Worm (Caenorhabditis elegans) whole organism, L2 larva: Measurements from ENCODE around the gene F13D11.4.

Experiments
- aly-2 ChIP-seq: fragments of 150-350 bp; optimal IDR thresholded peaks from 2 replicates; lab custom pipeline; 2014; ENCODE audit warnings: missing biosample characterization, missing genetic modification characterization
- ama-1 ChIP-seq: fragments of 150-350 bp; optimal IDR thresholded peaks from 2 replicates; lab custom pipeline; 2018; ENCODE audit warnings: inconsistent platforms
- blmp-1 ChIP-seq: sonication (generic microtip); optimal IDR thresholded peaks from 2 replicates; lab custom pipeline; 2017; ENCODE audit warnings: missing genetic modification characterization, mild to moderate bottlenecking, missing compliant biosample characterization, antibody characterized with exemption, moderate library complexity; ENCODE audit not compliant: insufficient read depth
- ceh-16 ChIP-seq: fragments of 150-350 bp; optimal IDR thresholded peaks from 2 replicates; lab custom pipeline; 2014; ENCODE audit warnings: missing biosample characterization, missing genetic modification characterization
- ceh-82 ChIP-seq: fragments of 150-350 bp; optimal IDR thresholded peaks from 2 replicates; lab custom pipeline; 2014; ENCODE audit warnings: missing biosample characterization, missing genetic modification characterization
- elt-1 ChIP-seq: fragments of 150-350 bp; optimal IDR thresholded peaks from 2 replicates; lab custom pipeline; 2014; ENCODE audit warnings: missing biosample characterization, missing genetic modification characterization
- fos-1 ChIP-seq: fragments of 150-350 bp; optimal IDR thresholded peaks from 2 replicates; lab custom pipeline; 2014; ENCODE audit warnings: missing biosample characterization, missing genetic modification characterization
- nhr-12 ChIP-seq: fragments of 150-350 bp; optimal IDR thresholded peaks from 2 replicates; lab custom pipeline; 2014; ENCODE audit warnings: missing biosample characterization, missing genetic modification characterization
- nhr-237 ChIP-seq: fragments of 150-350 bp; optimal IDR thresholded peaks from 2 replicates; lab custom pipeline; 2014; ENCODE audit warnings: missing biosample characterization, missing genetic modification characterization
- nhr-25 ChIP-seq: fragments of 150-350 bp; sonication (generic microtip); optimal IDR thresholded peaks from 3 replicates; lab custom pipeline; 2014; ENCODE audit warnings: missing biosample characterization, missing genetic modification characterization
- peb-1 ChIP-seq: fragments of 150-350 bp; optimal IDR thresholded peaks from 2 replicates; lab custom pipeline; 2014; ENCODE audit warnings: missing biosample characterization, missing genetic modification characterization
- unc-39 ChIP-seq: fragments of 150-350 bp; optimal IDR thresholded peaks from 2 replicates; lab custom pipeline; 2014; ENCODE audit warnings: missing biosample characterization, missing genetic modification characterization
- zag-1 ChIP-seq: fragments of 150-350 bp; optimal IDR thresholded peaks from 2 replicates; lab custom pipeline; 2014; ENCODE audit warnings: missing biosample characterization, missing genetic modification characterization
- ztf-11 ChIP-seq: sonication (generic microtip); optimal IDR thresholded peaks from 2 replicates; lab custom pipeline; 2017; ENCODE audit warnings: missing biosample characterization, missing genetic modification characterization

DNA sequence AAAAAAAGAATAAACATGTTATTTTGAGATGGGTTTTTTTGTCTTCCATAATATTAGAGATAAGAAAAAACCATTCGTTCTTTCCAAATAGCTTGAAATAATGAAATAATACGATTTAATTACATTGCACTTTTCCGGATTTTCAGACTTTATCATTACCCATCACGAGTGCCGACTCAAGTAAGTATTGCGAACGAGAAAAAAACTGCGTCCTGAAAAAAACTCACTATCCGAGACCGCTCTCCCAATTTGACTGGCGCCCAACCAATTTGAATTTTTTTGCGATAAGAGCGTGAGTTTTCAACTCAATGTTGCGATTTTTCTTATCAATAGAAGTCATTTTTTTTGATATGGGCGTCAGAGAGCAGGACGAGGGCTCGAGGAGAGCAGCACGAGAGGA lies 21.6 kb downstream of the F13D11.4 start:
- TF ChIP-seq ama-1 (no peak), elt-1 (tag; lab: Kevin White, UChicago) (no peak), peb-1 (tag; lab: Kevin White, UChicago) (no peak), ztf-11 (tag; lab: Kevin White, UChicago) (no peak), unc-39 (tag; lab: Kevin White, UChicago) (no peak), ceh-82 (no peak), aly-2 (tag; lab: Kevin White, UChicago) (no peak), nhr-25 (no peak), nhr-237 (tag; lab: Kevin White, UChicago) (no peak), fos-1 (tag; lab: Kevin White, UChicago) (peak; percentile 54), nhr-12 (tag; lab: Kevin White, UChicago) (no peak), zag-1 (tag; lab: Kevin White, UChicago) (no peak), blmp-1 (tag; lab: Kevin White, UChicago) (no peak), ceh-16 (tag; lab: Kevin White, UChicago) (no peak)
